Worm (Caenorhabditis elegans) whole organism, L4/young adult: ENCODE measurements around the gene D1025.10.

ENCODE experiments used
- W03F9.2 ChIP-seq: fragments of 150-350 bp; optimal IDR thresholded peaks from 2 replicates; lab custom pipeline; 2014; ENCODE audit warnings: missing biosample characterization, missing genetic modification characterization
- dao-5 ChIP-seq: sonication (generic microtip); optimal IDR thresholded peaks from 2 replicates; lab custom pipeline; 2016; ENCODE audit warnings: missing genotype, missing genetic modification characterization, moderate library complexity, missing compliant biosample characterization
- him-1 ChIP-seq: sonication (generic microtip); optimal IDR thresholded peaks from 2 replicates; lab custom pipeline; 2016; ENCODE audit warnings: missing genotype, missing genetic modification reagents, missing genetic modification characterization, missing compliant biosample characterization

ce11 chrX:14549709-14550199, 33.1 kb downstream of the D1025.10 start, which contains the start of gene ram-5:
- TF ChIP-seq W03F9.2 (no peak), dao-5 (tag; lab: Kevin White, UChicago) (no peak), him-1 (tag; lab: Kevin White, UChicago) (no peak)
